Fruit fly (Drosophila melanogaster) whole organism, embryonic: Measurements from ENCODE around the gene ana1.

Source experiments
- Ada2b ChIP-seq: fragments of 200-800 bp; sonication (Bioruptor generic); IDR thresholded peaks from 2 replicates; pipeline ENCODE4 v1.3.6; 2022; ENCODE audit warnings: missing biosample characterization, missing genetic modification characterization
- Awh ChIP-seq: fragments of 200-800 bp; sonication (Bioruptor generic); IDR thresholded peaks from 2 replicates; pipeline ENCODE4, ENCODE4 v1.3.6; 2022; ENCODE audit warnings: missing biosample characterization, missing genetic modification characterization
- BEAF-32 ChIP-seq: fragments of 200-800 bp; sonication (Bioruptor generic); optimal IDR thresholded peaks from 3 replicates; lab custom pipeline; 2017; ENCODE audit warnings: missing biosample characterization, missing genetic modification characterization, mild to moderate bottlenecking, moderate library complexity, missing genetic modification reagents
- CG10543 ChIP-seq: fragments of 200-800 bp; sonication (Bioruptor generic); optimal IDR thresholded peaks from 3 replicates; lab custom pipeline; 2017; ENCODE audit warnings: missing biosample characterization, mild to moderate bottlenecking, missing genetic modification characterization, moderate library complexity
- CG12155 ChIP-seq: fragments of 200-800 bp; sonication (Bioruptor generic); optimal IDR thresholded peaks from 3 replicates; lab custom pipeline; 2016; ENCODE audit warnings: missing biosample characterization, missing genetic modification characterization
- CG13123 ChIP-seq: fragments of 200-800 bp; sonication (Bioruptor generic); optimal IDR thresholded peaks from 2 replicates; lab custom pipeline; 2016; ENCODE audit warnings: missing biosample characterization, missing genetic modification characterization
- CG13775 ChIP-seq: fragments of 200-800 bp; sonication (Bioruptor generic); optimal IDR thresholded peaks from 3 replicates; lab custom pipeline; 2017; ENCODE audit warnings: missing biosample characterization, mild to moderate bottlenecking, missing genetic modification characterization
- CG14860 ChIP-seq: fragments of 200-800 bp; sonication (Bioruptor generic); IDR thresholded peaks from 3 replicates; pipeline ENCODE4 v1.3.6; 2022; ENCODE audit warnings: missing biosample characterization, missing genetic modification characterization; ENCODE audit not compliant: partially characterized antibody
- CG15696 ChIP-seq: fragments of 200-800 bp; sonication (Bioruptor generic); optimal IDR thresholded peaks from 2 replicates; lab custom pipeline; 2019; ENCODE audit warnings: missing biosample characterization, mild to moderate bottlenecking, missing genetic modification characterization, moderate library complexity
- CG16863 ChIP-seq: fragments of 200-800 bp; sonication (Bioruptor generic); optimal IDR thresholded peaks from 3 replicates; lab custom pipeline; 2016; ENCODE audit warnings: missing biosample characterization, missing genetic modification characterization
- CG17359 ChIP-seq: fragments of 200-800 bp; sonication (Bioruptor generic); optimal IDR thresholded peaks from 3 replicates; lab custom pipeline; 2018; ENCODE audit warnings: missing biosample characterization, mild to moderate bottlenecking, missing genetic modification characterization, moderate library complexity
- CG17385 ChIP-seq: fragments of 200-800 bp; sonication (Bioruptor generic); optimal IDR thresholded peaks from 3 replicates; lab custom pipeline; 2018; ENCODE audit warnings: missing biosample characterization, mild to moderate bottlenecking, missing genetic modification characterization
- CG17568 ChIP-seq: fragments of 200-800 bp; sonication (Bioruptor generic); optimal IDR thresholded peaks from 2 replicates; lab custom pipeline; 2018; ENCODE audit warnings: missing biosample characterization, mild to moderate bottlenecking, missing genetic modification characterization, moderate library complexity
- CG18011 ChIP-seq: fragments of 200-800 bp; sonication (Bioruptor generic); optimal IDR thresholded peaks from 2 replicates; lab custom pipeline; 2017; ENCODE audit warnings: missing biosample characterization, missing genetic modification characterization, mild to moderate bottlenecking, moderate library complexity, missing genotype
- CG2202 ChIP-seq: fragments of 200-800 bp; sonication (Bioruptor generic); optimal IDR thresholded peaks from 2 replicates; lab custom pipeline; 2018; ENCODE audit warnings: missing biosample characterization, mild to moderate bottlenecking, missing genetic modification characterization
- CG2678 ChIP-seq: fragments of 200-800 bp; sonication (Bioruptor generic); optimal IDR thresholded peaks from 3 replicates; lab custom pipeline; 2019; ENCODE audit warnings: missing biosample characterization, mild to moderate bottlenecking, missing genetic modification characterization, moderate library complexity
- CG3065 ChIP-seq: fragments of 200-800 bp; sonication (Bioruptor generic); optimal IDR thresholded peaks from 2 replicates; lab custom pipeline; 2016; ENCODE audit warnings: missing biosample characterization, missing genetic modification characterization
- CG3281 ChIP-seq: fragments of 200-800 bp; sonication (Bioruptor generic); optimal IDR thresholded peaks from 3 replicates; lab custom pipeline; 2017; ENCODE audit warnings: missing biosample characterization, mild to moderate bottlenecking, missing genetic modification characterization
- CG3995 ChIP-seq: fragments of 200-800 bp; sonication (Bioruptor generic); optimal IDR thresholded peaks from 3 replicates; lab custom pipeline; 2016; ENCODE audit warnings: missing biosample characterization, missing genetic modification characterization
- CG42726 ChIP-seq: fragments of 200-800 bp; sonication (Bioruptor generic); IDR thresholded peaks from 2 replicates; pipeline ENCODE4 v1.3.6; 2022; ENCODE audit warnings: missing biosample characterization, missing genetic modification characterization; ENCODE audit not compliant: partially characterized antibody
- CG43689 ChIP-seq: fragments of 200-800 bp; sonication (Bioruptor generic); IDR thresholded peaks from 2 replicates; pipeline ENCODE4 v1.3.6; 2022; ENCODE audit warnings: missing biosample characterization, missing genetic modification characterization
- CG4854 ChIP-seq: fragments of 200-800 bp; sonication (Bioruptor generic); optimal IDR thresholded peaks from 2 replicates; lab custom pipeline; 2016; ENCODE audit warnings: missing biosample characterization, missing genetic modification characterization, inconsistent platforms
- CG5180 ChIP-seq: fragments of 200-800 bp; sonication (Bioruptor generic); optimal IDR thresholded peaks from 3 replicates; lab custom pipeline; 2017; ENCODE audit warnings: missing biosample characterization, missing genetic modification characterization, mild to moderate bottlenecking, moderate library complexity, missing genetic modification reagents
- CG7556 ChIP-seq: fragments of 200-800 bp; sonication (Bioruptor generic); optimal IDR thresholded peaks from 2 replicates; lab custom pipeline; 2017; ENCODE audit warnings: missing biosample characterization, mild to moderate bottlenecking, missing genetic modification characterization
- CG8359 ChIP-seq: fragments of 200-800 bp; sonication (Bioruptor generic); optimal IDR thresholded peaks from 2 replicates; lab custom pipeline; 2017; ENCODE audit warnings: missing biosample characterization, mild to moderate bottlenecking, missing genetic modification characterization, borderline replicate concordance
- CoRest ChIP-seq: fragments of 200-800 bp; sonication (Bioruptor generic); optimal IDR thresholded peaks from 3 replicates; lab custom pipeline; 2018; ENCODE audit warnings: missing biosample characterization, mild to moderate bottlenecking, missing genetic modification characterization, moderate library complexity
- D19A ChIP-seq: fragments of 200-800 bp; optimal IDR thresholded peaks from 3 replicates; lab custom pipeline; 2019; ENCODE audit warnings: missing biosample characterization, mild to moderate bottlenecking, missing genetic modification characterization, moderate library complexity
- Dip3 ChIP-seq: fragments of 200-800 bp; sonication (Bioruptor generic); optimal IDR thresholded peaks from 3 replicates; lab custom pipeline; 2016; ENCODE audit warnings: missing biosample characterization, missing genetic modification characterization
- Fer2 ChIP-seq: fragments of 200-800 bp; sonication (Bioruptor generic); optimal IDR thresholded peaks from 2 replicates; lab custom pipeline; 2018; ENCODE audit warnings: missing biosample characterization, mild to moderate bottlenecking, missing genetic modification characterization, moderate library complexity
- Gug ChIP-seq: fragments of 200-800 bp; sonication (Bioruptor generic); IDR thresholded peaks from 4 replicates; pipeline ENCODE4 v1.3.6; 2022; ENCODE audit warnings: missing biosample characterization, missing genetic modification characterization
- Myb ChIP-seq: fragments of 200-800 bp; sonication (Bioruptor generic); optimal IDR thresholded peaks from 2 replicates; lab custom pipeline; 2016; ENCODE audit warnings: missing biosample characterization, missing genetic modification characterization
- NfI ChIP-seq: fragments of 200-800 bp; sonication (Bioruptor generic); optimal IDR thresholded peaks from 3 replicates; lab custom pipeline; 2018; ENCODE audit warnings: missing biosample characterization, mild to moderate bottlenecking, missing genetic modification characterization, moderate library complexity
- btn ChIP-seq: fragments of 200-800 bp; sonication (Bioruptor generic); optimal IDR thresholded peaks from 2 replicates; lab custom pipeline; 2016; ENCODE audit warnings: missing biosample characterization, missing genetic modification characterization
- chinmo ChIP-seq: fragments of 200-800 bp; sonication (Bioruptor generic); IDR thresholded peaks from 4 replicates; pipeline ENCODE4 v1.3.6; 2022; ENCODE audit warnings: missing biosample characterization, missing genetic modification characterization; ENCODE audit not compliant: partially characterized antibody
- chn ChIP-seq: fragments of 200-800 bp; sonication (Bioruptor generic); optimal IDR thresholded peaks from 2 replicates; lab custom pipeline; 2016; ENCODE audit warnings: missing biosample characterization, missing genetic modification characterization
- crp ChIP-seq, 2 experiments: fragments of 200-800 bp; sonication (Bioruptor generic); optimal IDR thresholded peaks; 2 replicates in 1 of 2; 3 replicates in 1 of 2; lab custom pipeline; 2017; ENCODE audit warnings: missing biosample characterization in 2 of 2, missing genetic modification characterization in 2 of 2, mild to moderate bottlenecking in 1 of 2, moderate library complexity in 1 of 2
- ems ChIP-seq: fragments of 200-800 bp; sonication (Bioruptor generic); optimal IDR thresholded peaks from 3 replicates; lab custom pipeline; 2016; ENCODE audit warnings: missing biosample characterization, missing genetic modification characterization
- gcm ChIP-seq: fragments of 200-800 bp; sonication (Bioruptor generic); optimal IDR thresholded peaks from 2 replicates; lab custom pipeline; 2019; ENCODE audit warnings: missing biosample characterization, mild to moderate bottlenecking, missing genetic modification characterization, moderate library complexity
- gcm2 ChIP-seq: fragments of 200-800 bp; sonication (Bioruptor generic); optimal IDR thresholded peaks from 2 replicates; lab custom pipeline; 2016; ENCODE audit warnings: missing biosample characterization, missing genetic modification characterization
- gro ChIP-seq: fragments of 200-800 bp; sonication (Bioruptor generic); optimal IDR thresholded peaks from 2 replicates; lab custom pipeline; 2016; ENCODE audit warnings: missing biosample characterization, missing genetic modification characterization
- gt ChIP-seq: fragments of 200-800 bp; sonication (Bioruptor generic); IDR thresholded peaks from 2 replicates; pipeline ENCODE4 v1.3.6; 2022; ENCODE audit warnings: missing biosample characterization, missing genetic modification characterization
- inv ChIP-seq: fragments of 200-800 bp; sonication (Bioruptor generic); IDR thresholded peaks from 2 replicates; pipeline ENCODE4 v1.3.6; 2022; ENCODE audit warnings: missing biosample characterization, missing genetic modification characterization; ENCODE audit not compliant: partially characterized antibody
- maf-S ChIP-seq: fragments of 200-800 bp; sonication (Bioruptor generic); optimal IDR thresholded peaks from 2 replicates; lab custom pipeline; 2016; ENCODE audit warnings: missing biosample characterization, missing genetic modification characterization
- sc ChIP-seq, 3 experiments: fragments of >200 bp in 2 of 3; fragments of 200-800 bp in 1 of 3; sonication (Bioruptor generic) in 1 of 3; optimal IDR thresholded peaks; 2 replicates in 2 of 3; 3 replicates in 1 of 3; lab custom pipeline; 2017; ENCODE audit warnings: mild to moderate bottlenecking in 1 of 3, missing biosample characterization in 1 of 3, missing genetic modification characterization in 1 of 3, missing genetic modification reagents in 1 of 3
- sens ChIP-seq: fragments of 200-800 bp; sonication (Bioruptor generic); peaks from one replicate; lab custom pipeline; 2016; ENCODE audit warnings: missing biosample characterization, missing genetic modification characterization
- slbo ChIP-seq: fragments of 200-800 bp; sonication (Bioruptor generic); IDR thresholded peaks from 2 replicates; pipeline ENCODE4 v1.3.6; 2022; ENCODE audit warnings: missing biosample characterization, missing genetic modification characterization
- sob ChIP-seq: fragments of 200-800 bp; sonication (Bioruptor generic); IDR thresholded peaks from 2 replicates; pipeline ENCODE4 v1.3.6; 2022; ENCODE audit warnings: missing biosample characterization, missing genetic modification characterization
- trem ChIP-seq: fragments of 200-800 bp; optimal IDR thresholded peaks from 3 replicates; lab custom pipeline; 2019; ENCODE audit warnings: missing biosample characterization, mild to moderate bottlenecking, missing genetic modification characterization, moderate library complexity
- unc-4 ChIP-seq: fragments of 200-800 bp; sonication (Bioruptor generic); IDR thresholded peaks from 2 replicates; pipeline ENCODE4 v1.3.6; 2022; ENCODE audit warnings: missing biosample characterization, missing genetic modification characterization; ENCODE audit not compliant: partially characterized antibody

Gene ana1

DNA sequence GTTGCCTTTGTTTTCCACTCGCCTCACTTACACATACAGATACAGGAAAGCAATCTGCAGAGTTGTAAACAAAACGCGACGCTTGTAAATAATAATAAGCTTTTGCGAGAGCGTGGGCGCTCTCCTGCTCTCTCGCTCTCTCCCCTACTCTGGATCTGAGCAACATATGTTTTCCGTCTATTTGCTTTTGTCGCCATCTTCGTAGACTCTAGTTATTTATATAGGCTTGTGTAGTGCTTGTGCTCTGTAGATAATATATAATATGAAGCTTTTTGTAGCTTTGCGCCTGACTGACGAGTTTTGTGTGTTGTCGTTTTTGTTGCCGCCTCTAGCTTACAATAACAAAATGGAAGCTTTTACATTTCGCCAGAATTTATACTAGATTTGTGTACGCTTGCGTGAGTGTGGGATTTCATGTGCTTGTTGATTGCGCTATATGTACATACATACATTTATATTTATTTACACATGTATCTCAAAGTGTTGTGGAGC is 35.4 kb downstream of the ana1 start (continued):
- TF ChIP-seq ems (GFP tag; lab: Kevin White, UChicago) (no peak), unc-4 (GFP tag; lab: Robert Waterston, UW) (peak; percentile 43; the same call in 1 of the 2 replicates), D19A (peak; percentile 20), CG17385 (GFP tag; lab: Kevin White, UChicago) (peak; percentile 74), CG4854 (GFP tag; lab: Kevin White, UChicago) (peak; percentile 26), inv (GFP tag; lab: Robert Waterston, UW) (no peak), CG13775 (no peak), chinmo (GFP tag; lab: Robert Waterston, UW) (peak; percentile 97; the same call in 3 of the 4 replicates), Gug (GFP tag; lab: Robert Waterston, UW) (no peak), CG13123 (GFP tag; lab: Kevin White, UChicago) (peak; percentile 20), CG16863 (peak; percentile 23), BEAF-32 (no peak), NfI (GFP tag; lab: Kevin White, UChicago) (peak; percentile 37), CG17568 (GFP tag; lab: Kevin White, UChicago) (peak; percentile 79), CG17359 (tag; lab: Kevin White, UChicago) (peak; percentile 46), gcm (GFP tag; lab: Kevin White, UChicago) (peak; percentile 76), gcm2 (GFP tag; lab: Kevin White, UChicago) (peak; percentile 62), CG2678 (peak; percentile 70), Myb (GFP tag; lab: Kevin White, UChicago) (no peak), CG7556 (GFP tag; lab: Kevin White, UChicago) (peak; percentile 44), CG12155 (no peak), CG3995 (GFP tag; lab: Kevin White, UChicago) (no peak), Fer2 (tag; lab: Kevin White, UChicago) (peak; percentile 8), Dip3 (GFP tag; lab: Kevin White, UChicago) (no peak), CG43689 (no peak), maf-S (no peak), gro (GFP tag; lab: Kevin White, UChicago) (peak; percentile 67), sens (GFP tag; lab: Kevin White, UChicago) (peak; percentile 91), trem (tag; lab: Kevin White, UChicago) (no peak), crp (GFP tag; optimal IDR thresholded peaks at IDR 0.05; lab: Kevin White, UChicago) (peak in 1 of 2 experiments; percentile 66), chn (GFP tag; lab: Kevin White, UChicago) (no peak), CG3281 (GFP tag; lab: Kevin White, UChicago) (peak; percentile 60), CG8359 (GFP tag; lab: Kevin White, UChicago) (no peak), CG42726 (no peak), CG18011 (GFP tag; lab: Kevin White, UChicago) (peak; percentile 60), btn (GFP tag; lab: Kevin White, UChicago) (no peak), Ada2b (GFP tag; lab: Robert Waterston, UW) (no peak), CG10543 (peak; percentile 96), CG14860 (GFP tag; lab: Robert Waterston, UW) (no peak), sob (GFP tag; lab: Robert Waterston, UW) (0 out of 2 replicates have a peak, but pooled peaks have one; percentile 60), CoRest (tag; lab: Kevin White, UChicago) (peak; percentile 10), CG2202 (tag; lab: Kevin White, UChicago) (peak; percentile 58), sc (optimal IDR thresholded peaks at IDR 0.05; lab: Kevin White, UChicago) (no peak), sc (GFP tag; optimal IDR thresholded peaks at IDR 0.05; lab: Kevin White, UChicago) (peak; percentile 25), CG15696 (tag; lab: Kevin White, UChicago) (no peak), CG5180 (GFP tag; lab: Kevin White, UChicago) (peak; percentile 11), slbo (GFP tag; lab: Robert Waterston, UW) (no peak), CG3065 (GFP tag; lab: Kevin White, UChicago) (no peak), Awh (peak; percentile 81), gt (GFP tag; lab: Robert Waterston, UW) (no peak)
